Fruit fly (Drosophila melanogaster) whole organism, embryonic: ENCODE measurements around the gene CG16972.

Source experiments
- Asciz ChIP-seq: fragments of 200-800 bp; sonication (Bioruptor generic); optimal IDR thresholded peaks from 2 replicates; lab custom pipeline; 2017; ENCODE audit warnings: missing biosample characterization, mild to moderate bottlenecking, missing genetic modification characterization, missing genetic modification reagents
- Bgb ChIP-seq: fragments of 200-800 bp; sonication (Bioruptor generic); IDR thresholded peaks from 2 replicates; pipeline ENCODE4 v1.3.6; 2022; ENCODE audit warnings: missing biosample characterization, missing genetic modification characterization; ENCODE audit not compliant: partially characterized antibody
- CG10959 ChIP-seq: fragments of 200-800 bp; sonication (Bioruptor generic); IDR thresholded peaks from 2 replicates; pipeline ENCODE4 v1.3.6; 2022; ENCODE audit warnings: missing biosample characterization, missing genetic modification characterization
- CG12659 ChIP-seq: fragments of 200-800 bp; sonication (Bioruptor generic); optimal IDR thresholded peaks from 3 replicates; lab custom pipeline; 2017; ENCODE audit warnings: mild to moderate bottlenecking, missing biosample characterization, missing genetic modification reagents, missing genetic modification characterization
- CG12744 ChIP-seq: fragments of 200-800 bp; sonication (Bioruptor generic); optimal IDR thresholded peaks from 2 replicates; lab custom pipeline; 2016; ENCODE audit warnings: missing biosample characterization, missing genetic modification characterization
- CG15514 ChIP-seq: fragments of 200-800 bp; sonication (Bioruptor generic); optimal IDR thresholded peaks from 3 replicates; lab custom pipeline; 2017; ENCODE audit warnings: missing biosample characterization, missing genetic modification characterization, mild to moderate bottlenecking, moderate library complexity, missing genetic modification reagents
- CG17328 ChIP-seq: fragments of 200-800 bp; sonication (Bioruptor generic); IDR thresholded peaks from 2 replicates; pipeline ENCODE4 v1.3.6; 2022; ENCODE audit warnings: missing biosample characterization, missing genetic modification characterization
- CG18262 ChIP-seq: fragments of 200-800 bp; optimal IDR thresholded peaks from 3 replicates; lab custom pipeline; 2019; ENCODE audit warnings: missing biosample characterization, mild to moderate bottlenecking, missing genetic modification characterization, moderate library complexity
- CG2199 ChIP-seq: fragments of 200-800 bp; sonication (Bioruptor generic); IDR thresholded peaks from 3 replicates; pipeline ENCODE4 v1.3.6; 2022; ENCODE audit warnings: missing biosample characterization, missing genetic modification characterization
- CG2712 ChIP-seq: fragments of 200-800 bp; optimal IDR thresholded peaks from 3 replicates; lab custom pipeline; 2019; ENCODE audit warnings: missing biosample characterization, mild to moderate bottlenecking, missing genetic modification characterization, moderate library complexity
- CG31388 ChIP-seq: fragments of 200-800 bp; sonication (Bioruptor generic); optimal IDR thresholded peaks from 2 replicates; lab custom pipeline; 2016; ENCODE audit warnings: missing biosample characterization, missing genetic modification characterization
- CG33557 ChIP-seq: fragments of 200-800 bp; sonication (Bioruptor generic); optimal IDR thresholded peaks from 2 replicates; lab custom pipeline; 2019; ENCODE audit warnings: missing biosample characterization, mild to moderate bottlenecking, missing genetic modification characterization, moderate library complexity
- CG3407 ChIP-seq: fragments of 200-800 bp; sonication (Bioruptor generic); optimal IDR thresholded peaks from 2 replicates; lab custom pipeline; 2018; ENCODE audit warnings: missing biosample characterization, mild to moderate bottlenecking, missing genetic modification characterization
- CG5180 ChIP-seq: fragments of 200-800 bp; sonication (Bioruptor generic); optimal IDR thresholded peaks from 3 replicates; lab custom pipeline; 2017; ENCODE audit warnings: missing biosample characterization, missing genetic modification characterization, mild to moderate bottlenecking, moderate library complexity, missing genetic modification reagents
- CG6654 ChIP-seq: fragments of 200-800 bp; sonication (Bioruptor generic); optimal IDR thresholded peaks from 2 replicates; lab custom pipeline; 2017; ENCODE audit warnings: missing biosample characterization, mild to moderate bottlenecking, missing genetic modification characterization
- CG6813 ChIP-seq: fragments of 200-800 bp; sonication (Bioruptor generic); optimal IDR thresholded peaks from 2 replicates; lab custom pipeline; 2017; ENCODE audit warnings: missing biosample characterization, missing genetic modification characterization, mild to moderate bottlenecking, moderate library complexity, missing genetic modification reagents
- CG7357 ChIP-seq: fragments of 200-800 bp; sonication (Bioruptor generic); IDR thresholded peaks from 3 replicates; pipeline ENCODE4 v1.3.6; 2022; ENCODE audit warnings: missing biosample characterization, missing genetic modification characterization
- CG7963 ChIP-seq: fragments of 200-800 bp; sonication (Bioruptor generic); IDR thresholded peaks from 3 replicates; pipeline ENCODE4 v1.3.6; 2022; ENCODE audit warnings: missing biosample characterization, missing genetic modification characterization; ENCODE audit not compliant: partially characterized antibody
- CG8924 ChIP-seq: fragments of 200-800 bp; optimal IDR thresholded peaks from 3 replicates; lab custom pipeline; 2019; ENCODE audit warnings: missing biosample characterization, mild to moderate bottlenecking, missing genetic modification characterization, moderate library complexity
- CG9215 ChIP-seq: fragments of 200-800 bp; sonication (Bioruptor generic); IDR thresholded peaks from 2 replicates; pipeline ENCODE4 v1.3.6; 2022; ENCODE audit warnings: missing biosample characterization, missing genetic modification characterization
- Chrac-16 ChIP-seq: fragments of 200-800 bp; sonication (Bioruptor generic); optimal IDR thresholded peaks from 3 replicates; lab custom pipeline; 2016; ENCODE audit warnings: missing biosample characterization, missing genetic modification characterization
- Dbx ChIP-seq: fragments of 200-800 bp; sonication (Bioruptor generic); IDR thresholded peaks from 3 replicates; pipeline ENCODE4 v1.3.6; 2022; ENCODE audit warnings: missing biosample characterization, missing genetic modification characterization
- Deaf1 ChIP-seq: fragments of 200-800 bp; optimal IDR thresholded peaks from 3 replicates; lab custom pipeline; 2019; ENCODE audit warnings: missing biosample characterization, mild to moderate bottlenecking, missing genetic modification characterization, moderate library complexity
- HmgD ChIP-seq: fragments of 200-800 bp; sonication (Bioruptor generic); optimal IDR thresholded peaks from 3 replicates; lab custom pipeline; 2016; ENCODE audit warnings: missing biosample characterization, missing genetic modification characterization
- Med ChIP-seq: fragments of 200-800 bp; sonication (Bioruptor generic); peaks from one replicate; lab custom pipeline; 2016; ENCODE audit warnings: missing biosample characterization, missing genetic modification characterization, mild to moderate bottlenecking, inconsistent platforms, moderate library complexity
- Sox102F ChIP-seq: fragments of 200-800 bp; sonication (Bioruptor generic); optimal IDR thresholded peaks from 2 replicates; lab custom pipeline; 2018; ENCODE audit warnings: missing biosample characterization, mild to moderate bottlenecking, missing genetic modification characterization, moderate library complexity
- TFAM ChIP-seq: fragments of 200-800 bp; sonication (Bioruptor generic); optimal IDR thresholded peaks from 2 replicates; lab custom pipeline; 2017; ENCODE audit warnings: missing biosample characterization, missing genetic modification characterization, inconsistent platforms
- chif ChIP-seq, 2 experiments: fragments of 200-800 bp; sonication (Bioruptor generic); optimal IDR thresholded peaks; 3 replicates each; lab custom pipeline; 2016; ENCODE audit warnings: missing biosample characterization in 2 of 2, missing genetic modification characterization in 2 of 2
- chinmo ChIP-seq: fragments of 200-800 bp; sonication (Bioruptor generic); IDR thresholded peaks from 4 replicates; pipeline ENCODE4 v1.3.6; 2022; ENCODE audit warnings: missing biosample characterization, missing genetic modification characterization; ENCODE audit not compliant: partially characterized antibody
- crol ChIP-seq: fragments of 200-800 bp; sonication (Bioruptor generic); IDR thresholded peaks from 2 replicates; pipeline ENCODE4 v1.3.6; 2022; ENCODE audit warnings: missing biosample characterization, missing genetic modification characterization
- dan ChIP-seq: fragments of 200-800 bp; sonication (Bioruptor generic); IDR thresholded peaks from 2 replicates; pipeline ENCODE4 v1.3.6; 2022; ENCODE audit warnings: missing biosample characterization, missing genetic modification characterization
- en ChIP-seq: fragments of 200-800 bp; sonication (Bioruptor generic); optimal IDR thresholded peaks from 2 replicates; lab custom pipeline; 2016; ENCODE audit warnings: missing biosample characterization, missing genetic modification characterization
- gcm ChIP-seq: fragments of 200-800 bp; sonication (Bioruptor generic); optimal IDR thresholded peaks from 2 replicates; lab custom pipeline; 2019; ENCODE audit warnings: missing biosample characterization, mild to moderate bottlenecking, missing genetic modification characterization, moderate library complexity
- gro ChIP-seq: fragments of 200-800 bp; sonication (Bioruptor generic); optimal IDR thresholded peaks from 2 replicates; lab custom pipeline; 2016; ENCODE audit warnings: missing biosample characterization, missing genetic modification characterization
- hkb ChIP-seq, 2 experiments: fragments of 200-800 bp in 1 of 2; fragments of >200 bp in 1 of 2; sonication (Bioruptor generic) in 1 of 2; IDR thresholded peaks in 1 of 2; optimal IDR thresholded peaks in 1 of 2; 2 replicates each; pipeline versions ENCODE4 v1.3.6 to Lab custom; 2017 to 2022; ENCODE audit warnings: missing biosample characterization in 1 of 2, missing genetic modification characterization in 1 of 2
- insv ChIP-seq, 2 experiments: fragments of 200-800 bp; sonication (Bioruptor generic); optimal IDR thresholded peaks; 3 replicates each; lab custom pipeline; 2016 to 2018; ENCODE audit warnings: missing biosample characterization in 2 of 2, missing genetic modification characterization in 2 of 2
- pho ChIP-seq: fragments of 200-800 bp; sonication (Bioruptor generic); optimal IDR thresholded peaks from 2 replicates; lab custom pipeline; 2016; ENCODE audit warnings: missing biosample characterization, missing genetic modification characterization
- pros ChIP-seq: fragments of 200-800 bp; sonication (Bioruptor generic); optimal IDR thresholded peaks from 3 replicates; lab custom pipeline; 2019; ENCODE audit warnings: missing biosample characterization, mild to moderate bottlenecking, missing genetic modification characterization, moderate library complexity
- pum ChIP-seq: fragments of 200-800 bp; sonication (Bioruptor generic); optimal IDR thresholded peaks from 2 replicates; lab custom pipeline; 2016; ENCODE audit warnings: missing biosample characterization, missing genetic modification characterization
- repo ChIP-seq: fragments of 200-800 bp; sonication (Bioruptor generic); optimal IDR thresholded peaks from 2 replicates; lab custom pipeline; 2016; ENCODE audit warnings: missing biosample characterization, missing genetic modification characterization
- sens ChIP-seq: fragments of 200-800 bp; sonication (Bioruptor generic); peaks from one replicate; lab custom pipeline; 2016; ENCODE audit warnings: missing biosample characterization, missing genetic modification characterization
- ssp ChIP-seq: fragments of 200-800 bp; sonication (Bioruptor generic); IDR thresholded peaks from 2 replicates; pipeline ENCODE4 v1.3.6; 2022; ENCODE audit warnings: missing biosample characterization, missing genetic modification characterization
- stwl ChIP-seq: fragments of 200-800 bp; sonication (Bioruptor generic); optimal IDR thresholded peaks from 3 replicates; lab custom pipeline; 2018; ENCODE audit warnings: missing biosample characterization, mild to moderate bottlenecking, missing genetic modification characterization, moderate library complexity
- zen ChIP-seq: fragments of 200-800 bp; sonication (Bioruptor generic); optimal IDR thresholded peaks from 3 replicates; lab custom pipeline; 2018; ENCODE audit warnings: missing biosample characterization, mild to moderate bottlenecking, missing genetic modification characterization, moderate library complexity

The CG16972 gene

DNA sequence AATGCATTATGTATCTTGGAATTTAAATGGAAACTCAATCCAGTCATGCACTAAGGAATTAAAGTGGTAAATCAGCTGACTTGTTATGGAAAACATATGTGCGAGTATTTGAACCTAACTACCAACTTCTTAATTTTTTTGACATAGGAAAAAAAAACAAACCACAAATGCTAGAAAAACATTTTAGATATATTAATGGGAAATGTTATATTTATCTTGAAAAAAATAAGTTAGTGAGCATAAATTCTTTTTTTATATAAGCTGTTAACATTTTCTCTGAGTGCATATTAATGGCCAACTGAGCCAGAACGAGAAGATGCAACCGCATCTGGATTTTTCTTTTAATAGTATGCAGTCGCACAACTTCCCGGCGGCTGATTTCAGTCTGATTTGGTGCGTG lies 48.1 kb upstream of the CG16972 start:
- no peak for TF ChIP-seq Chrac-16 (GFP tag; lab: Kevin White, UChicago)
- no peak for TF ChIP-seq pho (GFP tag; lab: Kevin White, UChicago)
- no peak for TF ChIP-seq crol
- no peak for TF ChIP-seq CG12744 (GFP tag; lab: Kevin White, UChicago)
- TF ChIP-seq hkb (optimal IDR thresholded peaks at IDR 0.05; lab: Kevin White, UChicago) = no peak
- TF ChIP-seq hkb (GFP tag; IDR thresholded peaks at IDR 0.05; lab: Robert Waterston, UW) = no peak
- no peak for TF ChIP-seq stwl (tag; lab: Kevin White, UChicago)
- TF ChIP-seq CG2712 = no peak
- no peak for TF ChIP-seq en (GFP tag; lab: Kevin White, UChicago)
- no peak for TF ChIP-seq CG3407 (GFP tag; lab: Kevin White, UChicago)
- TF ChIP-seq CG7963 (GFP tag; lab: Robert Waterston, UW) = no peak
- TF ChIP-seq pum (GFP tag; lab: Kevin White, UChicago) = no peak
- no peak for TF ChIP-seq repo (GFP tag; lab: Kevin White, UChicago)
- TF ChIP-seq gcm (GFP tag; lab: Kevin White, UChicago) = no peak
- no peak for TF ChIP-seq dan (GFP tag; lab: Robert Waterston, UW)
- TF ChIP-seq CG12659 (GFP tag; lab: Kevin White, UChicago) = no peak
- TF ChIP-seq CG33557 (GFP tag; lab: Kevin White, UChicago) = no peak

DNA sequence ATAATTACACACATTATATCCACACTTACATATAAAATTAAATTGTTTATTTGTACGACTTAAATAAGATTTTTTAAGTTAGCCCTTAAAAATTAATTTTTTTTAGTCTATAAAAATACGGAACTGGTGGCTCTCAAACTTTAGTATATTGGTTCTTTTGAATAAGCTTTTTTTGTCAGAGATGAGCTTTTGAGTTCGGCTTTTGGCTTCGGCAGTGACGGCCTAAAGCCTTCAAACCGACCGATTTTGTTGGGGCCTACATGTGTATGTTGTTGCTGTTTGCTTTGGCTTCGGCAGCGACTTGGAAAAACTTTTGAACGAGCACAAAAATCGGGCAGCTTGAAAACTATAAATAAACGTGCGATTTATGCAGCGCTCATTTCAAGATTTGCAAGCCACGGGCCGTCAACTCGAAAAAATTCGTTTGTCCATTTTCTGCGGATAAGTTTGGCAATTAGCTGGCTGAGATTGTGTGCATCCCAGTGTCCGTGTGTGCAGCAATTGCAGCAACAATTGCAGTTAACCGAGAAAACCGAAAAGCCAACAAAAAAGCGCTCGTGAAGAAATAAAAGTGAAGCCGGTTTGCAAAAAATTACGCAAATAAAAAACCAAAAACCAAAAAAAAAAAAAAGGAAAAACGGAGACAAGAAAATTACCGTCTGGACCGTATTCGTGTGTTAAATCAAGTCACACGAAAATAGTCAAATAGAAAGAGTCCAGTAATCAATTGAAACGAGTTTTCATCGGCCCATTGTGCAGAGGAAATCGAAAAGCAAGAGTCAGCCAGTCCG lies 43.0 kb upstream of the CG16972 start, which contains the start of gene CG16820:
TSS of gene CG16820 (plus strand) at position 378 of the 791 bp plus-strand sequence.
- no peak for TF ChIP-seq CG8924 (tag; lab: Kevin White, UChicago)
- no peak for TF ChIP-seq Dbx (GFP tag; lab: Robert Waterston, UW)
- peak; percentile 93 for TF ChIP-seq Deaf1 (tag; lab: Kevin White, UChicago)
- TF ChIP-seq CG6654 = peak; percentile 54
- no peak for TF ChIP-seq CG18262 (tag; lab: Kevin White, UChicago)
- TF ChIP-seq CG7357 (GFP tag; lab: Robert Waterston, UW) = no peak
- TF ChIP-seq CG15514 (GFP tag; lab: Kevin White, UChicago) = peak; percentile 96
- no peak for TF ChIP-seq CG6813 (GFP tag; lab: Kevin White, UChicago)
- TF ChIP-seq CG5180 (GFP tag; lab: Kevin White, UChicago) = no peak
- TF ChIP-seq chinmo (GFP tag; lab: Robert Waterston, UW) = peak; percentile 56; the same call in 1 of the 4 replicates
- TF ChIP-seq, all 482 proteins: peak for 4

DNA sequence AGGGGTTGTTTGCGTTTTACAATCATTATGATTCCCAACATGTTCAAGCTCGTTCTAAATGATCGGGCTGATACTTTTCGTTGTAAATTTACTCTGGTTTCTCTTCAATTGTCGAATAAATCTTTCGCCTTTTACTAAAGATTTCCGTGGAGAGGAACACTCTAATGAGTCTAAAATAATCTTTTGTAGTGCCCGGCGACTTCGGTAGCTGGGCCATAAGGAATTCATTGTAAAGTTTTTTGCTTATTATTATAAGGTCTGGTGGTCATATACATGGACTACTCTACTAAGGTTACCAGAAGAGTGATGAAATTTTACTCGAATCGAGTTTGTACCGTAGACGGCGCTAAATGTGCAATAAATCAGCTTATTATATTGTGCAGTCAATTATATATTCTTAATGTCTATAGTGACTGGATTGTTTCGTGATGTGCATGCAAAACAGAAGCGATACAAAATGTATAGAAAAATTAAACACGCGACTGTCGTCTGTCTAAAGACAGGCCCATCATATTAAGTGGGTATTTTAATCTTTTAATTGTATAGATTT lies 41.7 kb upstream of the CG16972 start:
- TF ChIP-seq Bgb (no peak), HmgD (GFP tag; lab: Kevin White, UChicago) (no peak), CG2199 (GFP tag; lab: Robert Waterston, UW) (peak; percentile 69; the same call in 1 of the 3 replicates), pros (peak; percentile 95), CG9215 (GFP tag; lab: Robert Waterston, UW) (no peak), chif (GFP tag; optimal IDR thresholded peaks at IDR 0.05; lab: Kevin White, UChicago) (no peak), TFAM (GFP tag; lab: Kevin White, UChicago) (no peak), insv (GFP tag; optimal IDR thresholded peaks at IDR 0.05; lab: Kevin White, UChicago) (no peak), Asciz (GFP tag; lab: Kevin White, UChicago) (no peak), Sox102F (no peak), zen (peak; percentile 10), gro (GFP tag; lab: Kevin White, UChicago) (no peak), pho (GFP tag; lab: Kevin White, UChicago) (no peak), CG10959 (GFP tag; lab: Robert Waterston, UW) (no peak), sens (GFP tag; lab: Kevin White, UChicago) (peak; percentile 81), CG17328 (GFP tag; lab: Robert Waterston, UW) (0 out of 2 replicates have a peak, but pooled peaks have one; percentile 14), CG31388 (no peak), Med (GFP tag; lab: Kevin White, UChicago) (peak; percentile 60), ssp (GFP tag; lab: Robert Waterston, UW) (no peak)
